Worm (Caenorhabditis elegans): ENCODE measurements around the gene sre-19.

The sre-19 gene

DNA sequence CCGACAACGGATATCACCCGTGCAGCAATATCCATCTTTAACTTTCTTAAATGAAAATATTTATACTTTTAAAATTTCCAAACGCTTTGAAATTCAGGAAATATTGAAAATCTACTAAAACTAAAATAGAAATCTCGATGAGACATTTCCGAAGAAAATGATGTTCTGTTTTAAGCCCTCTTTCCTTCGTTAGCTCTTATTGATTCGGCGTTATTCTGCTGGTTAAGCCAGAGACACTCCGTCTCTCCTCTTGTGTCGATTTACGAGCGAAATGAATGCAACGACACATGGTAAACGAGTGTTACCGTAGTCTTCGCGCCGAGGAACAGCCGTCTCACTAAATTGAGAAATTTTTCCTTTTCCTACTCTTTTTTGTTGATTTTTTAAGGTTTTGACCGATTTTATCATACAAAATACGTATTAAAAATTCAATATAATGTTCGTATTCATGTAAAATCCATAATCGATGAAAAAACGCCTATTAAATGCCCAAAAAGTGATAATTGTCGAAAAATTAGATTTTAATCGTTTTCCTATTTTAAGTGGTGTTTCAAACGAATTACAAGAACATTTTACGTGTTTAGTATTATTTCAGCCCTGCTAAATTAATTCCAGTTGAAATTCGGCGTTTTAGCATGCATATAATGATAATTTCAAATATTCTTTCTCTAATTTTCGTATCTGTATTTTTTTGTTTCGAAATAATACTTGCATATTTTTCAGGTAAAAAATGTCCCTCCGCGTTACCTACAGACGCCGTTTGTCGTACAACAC is 29.7 kb upstream of the sre-19 start, which contains the start of the genes ppm-1.H and rpl-34:
Gene ppm-1.H, minus strand, starts transcription at position 51 of the 774 bp plus-strand sequence.
Gene rpl-34, plus strand, starts transcription at position 724 of the 774 bp plus-strand sequence.
- TF ChIP-seq ceh-36 (tag; optimal IDR thresholded peaks at IDR 0.05) (no peak), pes-1 (GFP tag; IDR thresholded peaks at IDR 0.05) (no peak), ets-7 (tag; optimal IDR thresholded peaks at IDR 0.05) (no peak), F13C5.2 (tag; optimal IDR thresholded peaks at IDR 0.05) (peak; percentile 34), hmg-4 (GFP tag; optimal IDR thresholded peaks at IDR 0.05) (no peak), tbx-11 (GFP tag; IDR thresholded peaks at IDR 0.05) (no peak)

DNA sequence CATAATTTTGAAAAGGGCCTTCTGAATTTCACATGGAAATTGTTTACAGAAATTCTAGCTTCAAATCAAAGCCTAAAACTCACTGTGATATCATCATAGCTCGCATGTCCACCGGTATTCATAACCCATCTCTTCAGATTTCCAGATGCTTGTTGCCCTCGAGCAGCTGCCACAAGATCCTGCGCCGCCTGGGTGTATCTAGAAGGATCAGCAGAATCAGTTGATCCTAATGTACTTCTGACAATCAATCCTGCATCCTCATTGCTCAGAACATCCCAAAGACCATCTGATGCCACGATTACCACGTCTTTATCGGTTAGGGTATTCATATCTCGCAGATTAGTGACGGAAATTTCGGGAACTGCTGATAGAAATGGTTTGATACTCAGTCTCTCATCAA is 27.1 kb upstream of the sre-19 start:
- TF ChIP-seq ama-1 (optimal IDR thresholded peaks at IDR 0.05) (no peak), aly-1 (tag; optimal IDR thresholded peaks at IDR 0.05) (no peak), tbx-37 (GFP tag; conservative IDR thresholded peaks at IDR 0.05) (no peak)

DNA sequence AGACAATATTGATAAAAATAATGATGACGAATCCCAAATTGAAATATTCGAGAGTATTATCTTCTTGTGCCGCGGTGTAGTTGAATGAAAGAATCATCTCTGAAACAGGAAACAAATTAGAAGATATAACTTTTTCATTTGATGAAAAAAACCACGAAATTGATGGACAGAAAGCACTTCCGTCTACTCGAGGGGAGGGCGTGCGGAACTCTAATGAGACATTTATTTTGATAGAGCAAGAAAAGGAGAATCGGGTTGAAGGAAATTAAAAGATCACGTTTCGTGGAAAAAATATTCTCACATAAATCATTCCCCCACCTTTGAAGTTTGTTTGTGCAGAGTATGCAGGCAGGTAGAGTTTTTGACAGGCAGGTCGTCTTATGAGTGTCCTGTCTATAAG is 22.6 kb upstream of the sre-19 start, which contains the start of gene sre-14:
Gene sre-14, minus strand, starts transcription at position 101 of the 400 bp plus-strand sequence.
- TF ChIP-seq F13C5.2 (tag; optimal IDR thresholded peaks at IDR 0.05) (no peak), ets-7 (tag; optimal IDR thresholded peaks at IDR 0.05) (no peak), hmg-4 (GFP tag; optimal IDR thresholded peaks at IDR 0.05) (no peak), tbx-37 (GFP tag; conservative IDR thresholded peaks at IDR 0.05) (no peak), tra-4 (tag; optimal IDR thresholded peaks at IDR 0.05) (no peak), B0310.2 (tag; optimal IDR thresholded peaks at IDR 0.05) (no peak), hnd-1 (tag; optimal IDR thresholded peaks at IDR 0.05) (no peak)

DNA sequence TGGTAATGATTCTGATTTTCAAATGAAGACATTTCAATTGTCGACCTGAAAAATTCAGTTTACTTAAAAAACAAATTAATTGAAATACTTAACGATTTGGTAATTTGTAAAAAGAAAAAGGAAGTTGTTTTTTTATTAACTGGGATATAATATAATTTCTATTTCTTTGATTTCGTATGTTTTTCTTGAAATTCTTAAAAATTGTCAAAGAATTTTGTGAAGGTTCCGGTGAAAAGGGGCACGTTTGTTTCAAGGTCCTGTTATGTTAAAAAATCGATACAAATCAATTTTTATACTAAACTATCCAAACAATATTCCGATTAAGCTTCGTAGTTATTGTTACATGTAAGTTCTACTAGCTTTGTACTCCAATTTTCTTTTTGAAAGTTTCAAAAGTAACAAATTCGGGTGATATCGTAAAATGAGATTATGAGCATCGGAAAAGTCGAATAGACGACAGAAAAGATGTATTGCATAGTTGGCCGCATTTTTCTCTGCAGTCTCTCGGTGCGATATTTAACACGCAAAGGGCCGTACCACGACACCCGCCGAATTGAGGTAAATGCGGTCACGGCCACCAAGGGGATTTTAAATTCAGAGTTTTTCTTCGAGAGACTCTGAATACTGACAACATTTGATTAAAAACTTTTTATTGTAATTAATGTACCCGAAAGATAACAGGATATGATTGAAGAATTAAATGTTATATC is 20.6 kb upstream of the sre-19 start, which contains the start of gene Y39C12A.9:
Gene Y39C12A.9, minus strand, starts transcription at position 51 of the 710 bp plus-strand sequence.
- TF ChIP-seq pes-1 (GFP tag; IDR thresholded peaks at IDR 0.05) (no peak), hnd-1 (tag; optimal IDR thresholded peaks at IDR 0.05) (no peak), F13C5.2 (tag; optimal IDR thresholded peaks at IDR 0.05) (no peak), tra-4 (tag; optimal IDR thresholded peaks at IDR 0.05) (no peak), hmbx-1 (tag; optimal IDR thresholded peaks at IDR 0.05) (no peak), hmg-4 (GFP tag; optimal IDR thresholded peaks at IDR 0.05) (no peak), ets-7 (tag; optimal IDR thresholded peaks at IDR 0.05) (no peak)

DNA sequence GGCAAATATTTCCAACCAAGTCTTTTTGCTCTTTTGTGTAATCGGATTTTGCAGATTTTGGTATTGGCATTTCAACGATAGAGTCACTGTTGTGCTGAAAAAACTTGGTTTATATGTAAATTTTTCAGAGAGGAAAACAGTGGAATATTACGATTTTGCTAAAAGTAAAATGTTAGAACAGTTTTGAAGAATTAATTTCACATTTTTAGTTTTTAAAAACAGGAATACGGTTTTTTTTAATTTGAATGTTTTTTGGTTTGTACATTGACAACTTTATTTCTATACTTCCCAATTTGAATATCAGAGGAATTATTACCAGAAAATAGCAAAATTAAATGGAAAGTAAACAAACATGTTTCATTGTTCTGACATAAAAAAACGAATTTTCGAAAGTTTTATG is 13.8 kb upstream of the sre-19 start, which contains the start of gene dnj-26:
Gene dnj-26, minus strand, starts transcription at position 101 of the 400 bp plus-strand sequence.
- no peak for TF ChIP-seq F13C5.2 (tag; optimal IDR thresholded peaks at IDR 0.05)
- TF ChIP-seq aly-1 (tag; optimal IDR thresholded peaks at IDR 0.05) = no peak
- no peak for TF ChIP-seq ceh-36 (tag; optimal IDR thresholded peaks at IDR 0.05)
- TF ChIP-seq ceh-13 (GFP tag; optimal IDR thresholded peaks at IDR 0.05) = no peak
- no peak for TF ChIP-seq B0310.2 (tag; optimal IDR thresholded peaks at IDR 0.05)
- no peak for TF ChIP-seq tbx-11 (GFP tag; IDR thresholded peaks at IDR 0.05)
- TF ChIP-seq hmg-4 (GFP tag; optimal IDR thresholded peaks at IDR 0.05) = no peak
- no peak for TF ChIP-seq tbx-37 (GFP tag; conservative IDR thresholded peaks at IDR 0.05)
- TF ChIP-seq hnd-1 (tag; optimal IDR thresholded peaks at IDR 0.05) = no peak
- no peak for TF ChIP-seq sea-1 (GFP tag; conservative IDR thresholded peaks at IDR 0.05)
- no peak for TF ChIP-seq ama-1 (optimal IDR thresholded peaks at IDR 0.05)
- no peak for TF ChIP-seq pes-1 (GFP tag; IDR thresholded peaks at IDR 0.05)
- no peak for TF ChIP-seq flt-1 (GFP tag; IDR thresholded peaks at IDR 0.05)
- TF ChIP-seq ets-7 (tag; optimal IDR thresholded peaks at IDR 0.05) = no peak
- no peak for TF ChIP-seq scrt-1 (GFP tag; IDR thresholded peaks at IDR 0.05)
- TF ChIP-seq tra-4 (tag; optimal IDR thresholded peaks at IDR 0.05) = no peak
- TF ChIP-seq hmbx-1 (tag; optimal IDR thresholded peaks at IDR 0.05) = no peak

DNA sequence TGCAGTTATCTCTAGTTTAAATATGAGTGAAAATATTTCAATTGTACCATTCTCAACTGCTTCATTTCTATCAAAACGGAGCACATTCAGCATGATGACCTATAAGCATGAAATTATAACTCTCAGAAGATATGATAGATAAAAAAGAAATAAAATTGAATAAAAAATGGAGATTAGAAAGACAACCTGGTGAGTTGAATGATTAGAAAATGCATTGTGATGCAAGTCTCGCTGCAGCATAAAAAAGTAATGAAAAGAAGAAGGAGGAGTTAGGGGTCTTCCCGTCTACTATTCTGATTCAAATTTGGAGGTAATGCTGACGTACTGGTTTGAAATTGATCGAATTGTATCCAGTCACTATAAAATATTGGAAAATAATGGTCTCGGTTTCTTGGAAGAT is 6.0 kb upstream of the sre-19 start, which contains the start of gene sre-15:
Gene sre-15, minus strand, starts transcription at position 101 of the 400 bp plus-strand sequence.
- TF ChIP-seq sea-1 (GFP tag; conservative IDR thresholded peaks at IDR 0.05) (no peak), ceh-13 (GFP tag; optimal IDR thresholded peaks at IDR 0.05) (no peak), flt-1 (GFP tag; IDR thresholded peaks at IDR 0.05) (no peak), B0310.2 (tag; optimal IDR thresholded peaks at IDR 0.05) (no peak), tra-4 (tag; optimal IDR thresholded peaks at IDR 0.05) (no peak), F13C5.2 (tag; optimal IDR thresholded peaks at IDR 0.05) (no peak), hnd-1 (tag; optimal IDR thresholded peaks at IDR 0.05) (no peak), pes-1 (GFP tag; IDR thresholded peaks at IDR 0.05) (no peak), hmg-4 (GFP tag; optimal IDR thresholded peaks at IDR 0.05) (no peak), aly-1 (tag; optimal IDR thresholded peaks at IDR 0.05) (no peak), ceh-36 (tag; optimal IDR thresholded peaks at IDR 0.05) (no peak), ama-1 (optimal IDR thresholded peaks at IDR 0.05) (no peak), hmbx-1 (tag; optimal IDR thresholded peaks at IDR 0.05) (no peak), ets-7 (tag; optimal IDR thresholded peaks at IDR 0.05) (no peak), tbx-37 (GFP tag; conservative IDR thresholded peaks at IDR 0.05) (no peak), tbx-11 (GFP tag; IDR thresholded peaks at IDR 0.05) (no peak), scrt-1 (GFP tag; IDR thresholded peaks at IDR 0.05) (no peak)

DNA sequence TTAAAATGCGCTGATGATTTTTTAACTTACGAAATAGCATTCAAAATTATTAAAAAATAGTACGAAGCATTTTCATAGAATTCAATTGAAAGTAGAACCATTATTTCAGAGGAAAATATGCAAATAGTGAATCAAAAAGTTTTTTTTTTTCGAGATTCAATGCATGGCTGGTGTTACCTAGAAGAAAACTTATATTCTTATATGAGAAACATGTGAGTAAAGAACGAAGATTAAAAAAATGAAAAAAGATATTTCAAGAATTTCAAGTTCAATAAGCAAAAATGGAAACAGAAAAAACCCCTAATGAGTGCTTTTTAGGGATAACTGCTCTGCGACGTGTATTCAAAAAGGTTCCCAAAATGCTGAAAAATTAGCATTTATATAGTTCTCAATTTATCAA is 2.7 kb downstream of the sre-19 start, which contains the start of gene sre-16:
Gene sre-16, minus strand, starts transcription at position 101 of the 400 bp plus-strand sequence.
- TF ChIP-seq tbx-11 (GFP tag; IDR thresholded peaks at IDR 0.05) (no peak), pes-1 (GFP tag; IDR thresholded peaks at IDR 0.05) (no peak)
